Comparison of ENCODE assay signal across 2 worm cellular contexts in the genomic region with DNA sequence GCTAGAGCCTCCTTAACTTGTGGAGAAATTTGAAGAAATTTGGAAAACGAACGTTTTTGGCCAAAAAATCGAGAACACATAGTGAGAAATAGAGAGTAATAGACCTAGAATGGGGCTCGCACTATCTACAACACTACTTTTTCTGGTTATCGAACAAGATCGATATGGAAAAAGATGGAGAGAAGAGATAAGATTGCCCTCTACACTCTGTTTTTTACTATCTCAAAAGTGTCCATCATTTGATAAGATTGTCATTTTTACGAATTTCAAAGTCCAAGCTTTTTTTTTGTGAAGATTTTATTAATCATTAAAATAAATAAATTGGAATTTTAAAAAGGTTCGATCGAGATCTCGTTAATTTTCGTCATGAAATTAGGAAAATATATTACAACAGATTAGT.
A peak's percentile ranks its signal among the peaks of the same experiment; 100 is the strongest.
TF ChIP-seq lines count a peak whose summit lies in the region.

A gene (minus strand): TSS at position 134 of the 400 bp plus-strand sequence.

TF ChIP-seq in whole organism, L1 larva, 84 proteins besides CTCF, POLR2A, EP300 and RAD21 (continued from another document):
- no peak for TF ChIP-seq ets-5 (GFP tag; IDR thresholded peaks at IDR 0.05; lab: Robert Waterston, UW)
- TF ChIP-seq ces-1 (GFP tag; optimal IDR thresholded peaks at IDR 0.05; lab: Kevin White, UChicago), result no peak
- TF ChIP-seq nhr-12 (tag; optimal IDR thresholded peaks at IDR 0.05; lab: Kevin White, UChicago), result no peak
- TF ChIP-seq nhr-90 (tag; optimal IDR thresholded peaks at IDR 0.05; lab: Kevin White, UChicago; ENCODE audit: poor library complexity), result no peak
- TF ChIP-seq elt-3 (tag; optimal IDR thresholded peaks at IDR 0.05; lab: Kevin White, UChicago), result peak in 1 of 6 experiments; percentile 61
- TF ChIP-seq C04F5.9 (tag; optimal IDR thresholded peaks at IDR 0.05; lab: Kevin White, UChicago), result no peak
- TF ChIP-seq pqm-1 (tag; optimal IDR thresholded peaks at IDR 0.05; lab: Kevin White, UChicago), result peak; percentile 87
- TF ChIP-seq mdl-1 (tag; optimal IDR thresholded peaks at IDR 0.05; lab: Kevin White, UChicago), result no peak
- no peak for TF ChIP-seq rnt-1 (tag; optimal IDR thresholded peaks at IDR 0.05; lab: Kevin White, UChicago)
- no peak for TF ChIP-seq mep-1 (tag; optimal IDR thresholded peaks at IDR 0.05; lab: Kevin White, UChicago)
- no peak for TF ChIP-seq C16A3.4 (tag; optimal IDR thresholded peaks at IDR 0.05; lab: Kevin White, UChicago)
- no peak for TF ChIP-seq ama-1 (optimal IDR thresholded peaks at IDR 0.05; lab: Kevin White, UChicago)
- TF ChIP-seq lin-14 (GFP tag; optimal IDR thresholded peaks at IDR 0.05; lab: Kevin White, UChicago), result peak; percentile 35
- TF ChIP-seq skn-1 (tag; optimal IDR thresholded peaks at IDR 0.05; lab: Kevin White, UChicago), result no peak
- TF ChIP-seq nhr-11 (tag; optimal IDR thresholded peaks at IDR 0.05; lab: Kevin White, UChicago), result no peak
- no peak for TF ChIP-seq ceh-63 (GFP tag; optimal IDR thresholded peaks at IDR 0.05; lab: Kevin White, UChicago)
- no peak for TF ChIP-seq tlp-1 (tag; optimal IDR thresholded peaks at IDR 0.05; lab: Kevin White, UChicago)
- no peak for TF ChIP-seq hpl-2 (GFP tag; optimal IDR thresholded peaks at IDR 0.05; lab: Kevin White, UChicago)
- TF ChIP-seq sox-4 (tag; optimal IDR thresholded peaks at IDR 0.05; lab: Kevin White, UChicago), result no peak
- TF ChIP-seq lin-35 (GFP tag; optimal IDR thresholded peaks at IDR 0.05; lab: Kevin White, UChicago), result no peak
- no peak for TF ChIP-seq snu-23 (GFP tag; optimal IDR thresholded peaks at IDR 0.05; lab: Kevin White, UChicago)
- no peak for TF ChIP-seq nhr-76 (tag; optimal IDR thresholded peaks at IDR 0.05; lab: Kevin White, UChicago)
- no peak for TF ChIP-seq unc-130 (tag; optimal IDR thresholded peaks at IDR 0.05; lab: Kevin White, UChicago)

TF ChIP-seq in whole organism, L4 larva, 104 proteins besides CTCF, POLR2A, EP300 and RAD21 (continued from another document):
- TF ChIP-seq R02D3.7 (tag; optimal IDR thresholded peaks at IDR 0.05; lab: Kevin White, UChicago) (no peak), pqm-1 (tag; optimal IDR thresholded peaks at IDR 0.05; lab: Kevin White, UChicago) (peak; percentile 96), mdt-29 (GFP tag; IDR thresholded peaks at IDR 0.05; lab: Robert Waterston, UW) (no peak), jun-1 (tag; optimal IDR thresholded peaks at IDR 0.05; lab: Kevin White, UChicago) (no peak), F37D6.2 (tag; optimal IDR thresholded peaks at IDR 0.05; lab: Kevin White, UChicago) (no peak), mxl-2 (GFP tag; conservative IDR thresholded peaks at IDR 0.05; lab: Robert Waterston, UW) (no peak), lin-1 (GFP tag; IDR thresholded peaks at IDR 0.05; lab: Robert Waterston, UW) (no peak), sdz-12 (GFP tag; optimal IDR thresholded peaks at IDR 0.05; lab: Kevin White, UChicago) (no peak), nhr-28 (tag; optimal IDR thresholded peaks at IDR 0.05; lab: Kevin White, UChicago) (peak; percentile 75), nhr-48 (tag; optimal IDR thresholded peaks at IDR 0.05; lab: Kevin White, UChicago) (no peak), lin-13 (GFP tag; optimal IDR thresholded peaks at IDR 0.05; lab: Kevin White, UChicago) (no peak), mep-1 (tag; optimal IDR thresholded peaks at IDR 0.05; lab: Kevin White, UChicago) (no peak), D1046.2 (GFP tag; IDR thresholded peaks at IDR 0.05; lab: Robert Waterston, UW) (no peak), dmd-8 (GFP tag; IDR thresholded peaks at IDR 0.05; lab: Robert Waterston, UW) (no peak), hif-1 (tag; optimal IDR thresholded peaks at IDR 0.05; lab: Kevin White, UChicago) (no peak), dmd-9 (GFP tag; IDR thresholded peaks at IDR 0.05; lab: Robert Waterston, UW) (no peak), hlh-11 (tag; optimal IDR thresholded peaks at IDR 0.05; lab: Kevin White, UChicago) (peak; percentile 60), nhr-111 (GFP tag; optimal IDR thresholded peaks at IDR 0.05; lab: Kevin White, UChicago) (no peak), nhr-237 (tag; optimal IDR thresholded peaks at IDR 0.05; lab: Kevin White, UChicago) (no peak), ceh-44 (GFP tag; IDR thresholded peaks at IDR 0.05; lab: Robert Waterston, UW) (no peak), egl-27 (tag; optimal IDR thresholded peaks at IDR 0.05; lab: Kevin White, UChicago) (no peak), zip-2 (tag; optimal IDR thresholded peaks at IDR 0.05; lab: Kevin White, UChicago) (no peak), ceh-82 (tag; optimal IDR thresholded peaks at IDR 0.05; lab: Kevin White, UChicago) (no peak)
